Worm (Caenorhabditis elegans): ENCODE measurements around the gene C05E11.3.

C05E11.3 gene

DNA sequence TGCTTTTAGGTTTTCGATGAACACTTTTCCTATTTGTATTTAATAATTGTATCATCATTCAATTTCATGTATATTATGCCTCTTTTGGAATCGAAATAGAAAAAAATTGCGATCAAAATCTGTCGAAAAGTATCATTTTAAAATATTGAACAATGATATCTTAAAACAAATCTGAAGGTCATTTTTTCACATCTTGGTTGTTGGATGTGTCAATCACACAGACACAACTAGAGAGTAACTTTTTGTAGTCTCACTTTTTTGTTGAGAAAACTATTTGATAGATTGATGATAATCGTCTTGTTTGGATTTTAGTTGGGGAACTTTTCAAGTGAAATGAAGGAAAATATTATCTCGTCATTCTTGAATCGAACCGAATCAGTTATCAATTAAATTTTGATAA lies 8.8 kb upstream of the C05E11.3 start:
- no peak for TF ChIP-seq aly-2 (tag; optimal IDR thresholded peaks at IDR 0.05)
- TF ChIP-seq sma-9 (GFP tag; optimal IDR thresholded peaks at IDR 0.05): peak; percentile 48
- TF ChIP-seq sma-9 (tag; optimal IDR thresholded peaks at IDR 0.05): no peak

DNA sequence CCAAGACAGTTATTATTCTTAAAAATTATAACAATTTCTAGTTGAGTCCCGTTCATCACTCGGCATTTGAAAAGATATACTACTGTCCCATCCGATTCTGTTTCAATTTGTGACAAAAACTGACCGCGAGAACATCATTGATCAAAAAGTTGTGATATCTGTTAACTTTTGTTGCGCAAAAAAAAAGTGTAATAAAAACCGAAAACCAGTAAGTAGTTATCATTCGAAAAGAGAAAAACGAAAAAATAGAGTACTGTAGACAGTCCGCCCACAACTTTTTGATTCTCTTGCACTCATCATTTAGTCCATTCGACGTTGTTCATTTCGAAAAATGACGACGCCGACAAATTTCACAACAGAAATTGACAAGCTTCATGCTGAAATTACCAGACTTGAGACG lies 6.9 kb upstream of the C05E11.3 start, which contains the start of gene amt-1:
amt-1 (plus strand) TSS at position 301 of the 400 bp plus-strand sequence.
- TF ChIP-seq nhr-11 (tag; optimal IDR thresholded peaks at IDR 0.05) (no peak), snpc-4 (tag; optimal IDR thresholded peaks at IDR 0.05) (no peak), nhr-10 (tag; optimal IDR thresholded peaks at IDR 0.05) (no peak), Y55F3AM.14 (GFP tag; optimal IDR thresholded peaks at IDR 0.05) (no peak), aly-2 (tag; optimal IDR thresholded peaks at IDR 0.05) (no peak), sma-3 (GFP tag; optimal IDR thresholded peaks at IDR 0.05) (no peak), dmd-4 (tag; optimal IDR thresholded peaks at IDR 0.05) (no peak), nhr-21 (tag; optimal IDR thresholded peaks at IDR 0.05) (no peak), lin-13 (GFP tag; optimal IDR thresholded peaks at IDR 0.05) (no peak), ceh-82 (tag; optimal IDR thresholded peaks at IDR 0.05) (no peak), mab-5 (tag; optimal IDR thresholded peaks at IDR 0.05) (no peak), zag-1 (tag; optimal IDR thresholded peaks at IDR 0.05) (no peak), crh-2 (tag; optimal IDR thresholded peaks at IDR 0.05) (no peak), mdl-1 (tag; optimal IDR thresholded peaks at IDR 0.05) (no peak), nhr-6 (tag; optimal IDR thresholded peaks at IDR 0.05) (no peak), elt-1 (tag; optimal IDR thresholded peaks at IDR 0.05) (no peak), nhr-237 (tag; optimal IDR thresholded peaks at IDR 0.05) (no peak), elt-3 (tag; optimal IDR thresholded peaks at IDR 0.05) (no peak), lin-11 (tag; optimal IDR thresholded peaks at IDR 0.05) (no peak)

DNA sequence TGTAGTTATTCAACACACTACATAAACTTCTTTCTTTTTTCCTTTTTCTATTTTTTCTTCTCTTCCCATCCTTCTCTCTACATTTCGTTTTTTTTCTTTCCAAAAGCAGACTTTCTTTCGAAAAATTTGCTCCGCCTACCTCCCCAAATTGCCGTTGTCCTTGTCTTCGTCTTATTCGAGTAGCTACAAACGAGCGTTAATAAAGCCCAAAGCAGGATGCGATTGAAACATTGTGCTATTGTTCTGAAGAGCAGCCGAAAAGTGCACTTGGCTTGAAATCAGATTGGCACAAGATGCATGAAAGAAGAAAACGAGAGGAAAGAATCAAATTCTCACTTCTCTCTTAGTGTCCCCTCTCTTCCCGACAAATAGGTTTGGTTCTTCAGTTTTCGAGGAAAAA lies 3.2 kb upstream of the C05E11.3 start:
- TF ChIP-seq R02D3.7 (tag; optimal IDR thresholded peaks at IDR 0.05) (no peak), ceh-16 (tag; optimal IDR thresholded peaks at IDR 0.05) (no peak), lin-11 (tag; optimal IDR thresholded peaks at IDR 0.05) (no peak), blmp-1 (tag; optimal IDR thresholded peaks at IDR 0.05; ENCODE audit: insufficient read depth) (no peak), nhr-12 (tag; optimal IDR thresholded peaks at IDR 0.05) (no peak), crh-2 (tag; optimal IDR thresholded peaks at IDR 0.05) (no peak), C34F6.9 (tag; optimal IDR thresholded peaks at IDR 0.05) (peak; percentile 7), nhr-237 (tag; optimal IDR thresholded peaks at IDR 0.05) (no peak)

DNA sequence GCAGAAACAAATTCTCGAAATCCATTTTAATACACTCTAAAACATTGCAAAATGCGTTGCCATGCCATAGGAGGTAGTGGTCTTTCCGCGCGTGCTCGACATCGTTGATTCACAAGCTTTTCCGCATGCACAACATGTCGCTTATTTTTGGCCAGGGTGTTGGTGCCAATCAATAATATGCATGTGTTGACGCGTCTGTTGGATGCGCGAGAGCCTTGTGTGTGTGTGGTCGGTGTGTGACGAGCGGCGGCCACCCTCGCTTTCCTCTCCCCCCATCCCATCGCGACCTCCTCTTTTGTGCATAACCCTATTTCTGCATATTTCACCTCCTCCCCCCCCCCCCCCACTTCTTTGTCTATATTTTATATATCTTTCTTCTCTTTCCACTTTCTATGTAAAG lies 1.8 kb upstream of the C05E11.3 start:
- TF ChIP-seq unc-55 (GFP tag; optimal IDR thresholded peaks at IDR 0.05) (peak; percentile 27), C34F6.9 (tag; optimal IDR thresholded peaks at IDR 0.05) (peak; percentile 16), nhr-129 (tag; optimal IDR thresholded peaks at IDR 0.05) (no peak), dmd-4 (tag; optimal IDR thresholded peaks at IDR 0.05) (no peak)

DNA sequence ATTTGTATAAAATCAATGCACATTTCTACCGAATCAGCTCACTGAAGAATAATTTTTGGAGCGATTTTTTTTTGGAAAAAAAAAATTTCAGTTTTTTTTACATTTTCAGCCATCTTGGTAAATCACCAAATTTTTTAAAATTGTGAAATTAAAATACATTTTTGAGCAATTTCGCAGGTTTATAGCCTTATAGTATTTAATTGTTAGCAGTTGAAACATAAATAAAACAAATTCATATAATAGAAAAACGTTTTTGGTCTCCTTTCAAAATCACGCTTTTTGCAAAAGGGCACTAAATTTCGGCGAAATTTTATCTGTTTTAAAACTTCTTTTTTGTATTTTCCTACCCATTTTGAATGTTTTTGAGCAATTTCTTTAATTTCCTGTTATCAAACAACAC lies 540 bp downstream of the C05E11.3 start:
- no peak for TF ChIP-seq peb-1 (tag; optimal IDR thresholded peaks at IDR 0.05)

DNA sequence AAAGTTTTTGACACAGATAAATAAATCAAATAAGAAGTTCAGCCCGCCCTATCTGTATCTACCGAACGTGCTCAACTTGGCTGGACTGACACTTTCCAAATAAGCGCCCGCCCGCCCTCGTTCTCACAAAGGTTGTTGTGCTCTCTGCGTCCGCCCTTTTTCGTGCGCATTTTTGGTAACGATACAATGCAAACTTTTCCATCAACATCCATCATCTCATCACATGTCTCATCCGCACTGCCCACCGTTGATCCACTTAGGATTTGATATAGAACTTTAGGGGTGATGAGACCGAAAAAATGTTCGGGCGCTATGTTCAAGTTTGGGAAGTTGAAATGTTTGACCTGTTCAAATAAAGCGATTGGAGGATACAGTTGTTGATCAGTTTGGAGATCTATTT lies 7.5 kb downstream of the C05E11.3 start, which contains the start of gene C05E11.7:
C05E11.7 (minus strand) TSS at position 101 of the 400 bp plus-strand sequence.
- no peak for TF ChIP-seq ama-1 (optimal IDR thresholded peaks at IDR 0.05)
- TF ChIP-seq fos-1 (tag; optimal IDR thresholded peaks at IDR 0.05): no peak

DNA sequence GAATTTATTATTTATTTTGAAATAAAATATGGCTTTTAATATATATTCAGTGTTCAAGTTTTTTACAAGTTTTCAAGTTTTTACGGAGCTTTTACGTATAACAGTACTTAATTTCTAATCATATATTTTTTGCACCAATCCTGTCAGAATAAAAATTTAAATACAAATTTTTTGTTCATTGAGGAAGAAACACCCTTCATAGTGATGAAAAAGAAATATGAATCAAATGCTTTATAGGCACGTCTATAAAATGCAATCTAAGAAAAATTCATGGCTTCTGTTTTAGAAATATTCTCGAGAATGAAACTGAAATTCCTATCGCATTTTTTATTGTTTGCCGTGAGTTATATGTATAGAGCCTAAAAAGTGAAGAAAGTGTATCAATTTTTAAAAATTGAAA lies 8.6 kb downstream of the C05E11.3 start, which contains the start of gene C05E11.2:
C05E11.2 (plus strand) TSS at position 301 of the 400 bp plus-strand sequence.
- TF ChIP-seq aly-2 (tag; optimal IDR thresholded peaks at IDR 0.05) (no peak), nhr-77 (tag; optimal IDR thresholded peaks at IDR 0.05) (no peak), skn-1 (tag; optimal IDR thresholded peaks at IDR 0.05) (no peak), crh-2 (tag; optimal IDR thresholded peaks at IDR 0.05) (no peak), egl-27 (tag; optimal IDR thresholded peaks at IDR 0.05) (no peak)
